Fruit fly (Drosophila melanogaster) whole organism, pupa: ENCODE results near the gene Nna1.

Source experiments
- CG34367 ChIP-seq: fragments of 200-800 bp; sonication (Bioruptor generic); optimal IDR thresholded peaks from 2 replicates; lab custom pipeline; 2018; ENCODE audit warnings: missing biosample characterization, mild to moderate bottlenecking, missing genetic modification characterization
- CG4496 ChIP-seq: fragments of 200-800 bp; sonication (Bioruptor generic); IDR thresholded peaks from 3 replicates; pipeline ENCODE4 v1.3.6; 2022; ENCODE audit warnings: missing biosample characterization, missing genetic modification characterization
- Pif1A ChIP-seq: fragments of 200-800 bp; sonication (Bioruptor generic); optimal IDR thresholded peaks from 3 replicates; lab custom pipeline; 2016; ENCODE audit warnings: missing biosample characterization, missing genetic modification characterization
- fd96Ca ChIP-seq: fragments of 200-800 bp; sonication (Bioruptor generic); IDR thresholded peaks from 3 replicates; pipeline ENCODE4 v1.3.6; 2022; ENCODE audit warnings: missing biosample characterization, missing genetic modification characterization

DNA sequence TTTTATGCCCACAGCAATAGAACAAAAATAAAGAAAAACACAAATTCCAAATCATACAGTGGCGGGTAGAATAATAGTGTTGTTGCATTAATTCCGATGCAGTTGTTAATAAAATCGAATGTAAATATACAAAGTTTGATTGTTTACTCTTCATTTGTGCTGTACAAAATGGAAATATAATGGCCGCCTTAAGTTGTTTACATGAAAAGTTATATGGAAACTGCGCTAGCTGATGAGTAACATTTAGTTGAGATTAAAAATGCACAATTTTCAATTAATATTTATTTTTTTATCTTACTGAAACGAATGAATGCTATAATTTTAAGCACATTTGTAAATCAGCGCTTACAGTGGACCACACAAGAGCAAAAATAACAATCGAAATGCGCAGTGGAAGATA lies 42.8 kb downstream of the Nna1 start:
- no peak for TF ChIP-seq Pif1A
- peak; percentile 52; the same call in 2 of the 3 replicates for TF ChIP-seq CG4496 (GFP tag; lab: Robert Waterston, UW)
- TF ChIP-seq CG34367 (tag; lab: Kevin White, UChicago), result no peak
- no peak for TF ChIP-seq fd96Ca
